Fruit fly (Drosophila melanogaster): ENCODE data around the gene Edem2.

DNA sequence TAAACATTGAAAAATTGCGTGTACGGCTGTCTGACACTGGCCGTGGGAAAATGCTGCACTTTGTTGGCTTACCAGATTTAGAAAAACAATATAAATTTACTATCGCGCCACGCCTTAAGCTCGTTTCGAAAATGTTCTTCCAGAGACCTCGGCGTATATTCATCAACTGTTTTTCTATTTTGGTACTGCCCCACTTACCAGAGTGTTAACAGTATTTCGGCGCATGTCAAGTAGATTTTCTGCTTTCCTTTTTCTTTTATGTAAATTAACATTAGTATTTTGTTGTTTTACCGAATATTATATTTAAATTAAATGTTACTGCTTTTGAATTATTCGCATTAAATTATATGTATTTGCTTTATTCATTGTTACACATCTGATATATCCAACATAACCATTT lies 23.0 kb downstream of the Edem2 start, which contains the start of gene kek4:
- TF ChIP-seq usp (GFP tag; optimal IDR thresholded peaks at IDR 0.05) (no peak), EcR (GFP tag; optimal IDR thresholded peaks at IDR 0.05) (no peak), psq (optimal IDR thresholded peaks at IDR 0.05) (no peak), CG8478 (optimal IDR thresholded peaks at IDR 0.05) (no peak), pan (optimal IDR thresholded peaks at IDR 0.05) (no peak)
